Fruit fly (Drosophila melanogaster) whole organism, embryonic: Measurements from ENCODE around the gene Cypl.

Experiments used
- Aef1 ChIP-seq: fragments of 200-800 bp; sonication (Bioruptor generic); IDR thresholded peaks from 3 replicates; pipeline ENCODE4 v1.3.6; 2022; ENCODE audit warnings: missing biosample characterization, missing genetic modification characterization
- BtbVII ChIP-seq: fragments of 200-800 bp; sonication (Bioruptor generic); optimal IDR thresholded peaks from 3 replicates; lab custom pipeline; 2017; ENCODE audit warnings: missing biosample characterization, mild to moderate bottlenecking, missing genetic modification characterization
- CG13123 ChIP-seq: fragments of 200-800 bp; sonication (Bioruptor generic); optimal IDR thresholded peaks from 2 replicates; lab custom pipeline; 2016; ENCODE audit warnings: missing biosample characterization, missing genetic modification characterization
- CG14014 ChIP-seq: fragments of 200-800 bp; sonication (Bioruptor generic); IDR thresholded peaks from 2 replicates; pipeline ENCODE4 v1.3.6; 2022; ENCODE audit warnings: missing biosample characterization, missing genetic modification characterization
- CG15269 ChIP-seq: fragments of 200-800 bp; sonication (Bioruptor generic); optimal IDR thresholded peaks from 2 replicates; lab custom pipeline; 2018; ENCODE audit warnings: missing biosample characterization, mild to moderate bottlenecking, missing genetic modification characterization, moderate library complexity
- CG15601 ChIP-seq: fragments of 200-800 bp; sonication (Bioruptor generic); optimal IDR thresholded peaks from 3 replicates; lab custom pipeline; 2019; ENCODE audit warnings: missing biosample characterization, mild to moderate bottlenecking, missing genetic modification characterization, moderate library complexity
- CG17328 ChIP-seq: fragments of 200-800 bp; sonication (Bioruptor generic); IDR thresholded peaks from 2 replicates; pipeline ENCODE4 v1.3.6; 2022; ENCODE audit warnings: missing biosample characterization, missing genetic modification characterization
- CG1792 ChIP-seq: fragments of 200-800 bp; sonication (Bioruptor generic); optimal IDR thresholded peaks from 2 replicates; lab custom pipeline; 2016; ENCODE audit warnings: missing biosample characterization, missing genetic modification characterization
- CG18599 ChIP-seq: fragments of 200-800 bp; sonication (Bioruptor generic); optimal IDR thresholded peaks from 3 replicates; lab custom pipeline; 2017; ENCODE audit warnings: missing biosample characterization, missing genetic modification characterization, mild to moderate bottlenecking, moderate library complexity, missing genetic modification reagents
- CG18619 ChIP-seq: fragments of 200-800 bp; sonication (Bioruptor generic); optimal IDR thresholded peaks from 3 replicates; lab custom pipeline; 2017; ENCODE audit warnings: missing biosample characterization, mild to moderate bottlenecking, missing genetic modification characterization
- CG2202 ChIP-seq: fragments of 200-800 bp; sonication (Bioruptor generic); optimal IDR thresholded peaks from 2 replicates; lab custom pipeline; 2018; ENCODE audit warnings: missing biosample characterization, mild to moderate bottlenecking, missing genetic modification characterization
- CG30403 ChIP-seq: fragments of 200-800 bp; sonication (Bioruptor generic); optimal IDR thresholded peaks from 3 replicates; lab custom pipeline; 2016; ENCODE audit warnings: missing biosample characterization, missing genetic modification characterization
- CG3281 ChIP-seq: fragments of 200-800 bp; sonication (Bioruptor generic); optimal IDR thresholded peaks from 3 replicates; lab custom pipeline; 2017; ENCODE audit warnings: missing biosample characterization, mild to moderate bottlenecking, missing genetic modification characterization
- CG4854 ChIP-seq: fragments of 200-800 bp; sonication (Bioruptor generic); optimal IDR thresholded peaks from 2 replicates; lab custom pipeline; 2016; ENCODE audit warnings: missing biosample characterization, missing genetic modification characterization, inconsistent platforms
- CG7786 ChIP-seq: fragments of 200-800 bp; sonication (Bioruptor generic); optimal IDR thresholded peaks from 2 replicates; lab custom pipeline; 2016; ENCODE audit warnings: missing biosample characterization, missing genetic modification characterization
- CG8359 ChIP-seq: fragments of 200-800 bp; sonication (Bioruptor generic); optimal IDR thresholded peaks from 2 replicates; lab custom pipeline; 2017; ENCODE audit warnings: missing biosample characterization, mild to moderate bottlenecking, missing genetic modification characterization, borderline replicate concordance
- CG8388 ChIP-seq: fragments of 200-800 bp; sonication (Bioruptor generic); optimal IDR thresholded peaks from 2 replicates; lab custom pipeline; 2019; ENCODE audit warnings: missing biosample characterization, mild to moderate bottlenecking, missing genetic modification characterization, moderate library complexity
- CG8765 ChIP-seq: fragments of 200-800 bp; sonication (Bioruptor generic); IDR thresholded peaks from 2 replicates; pipeline ENCODE4 v1.3.6; 2022; ENCODE audit warnings: missing biosample characterization, missing genetic modification characterization
- D19B ChIP-seq: fragments of 200-800 bp; sonication (Bioruptor generic); optimal IDR thresholded peaks from 2 replicates; lab custom pipeline; 2017; ENCODE audit warnings: missing biosample characterization, mild to moderate bottlenecking, missing genetic modification characterization
- Dp ChIP-seq: fragments of 200-800 bp; sonication (Bioruptor generic); optimal IDR thresholded peaks from 2 replicates; lab custom pipeline; 2018; ENCODE audit warnings: missing biosample characterization, mild to moderate bottlenecking, missing genetic modification characterization, moderate library complexity
- HLH4C ChIP-seq: fragments of 200-800 bp; sonication (Bioruptor generic); IDR thresholded peaks from 3 replicates; pipeline ENCODE4 v1.3.6; 2022; ENCODE audit warnings: missing biosample characterization, missing genetic modification characterization; ENCODE audit not compliant: partially characterized antibody
- HLHmδ ChIP-seq: fragments of 200-800 bp; sonication (Bioruptor generic); optimal IDR thresholded peaks from 2 replicates; lab custom pipeline; 2018; ENCODE audit warnings: missing biosample characterization, mild to moderate bottlenecking, missing genetic modification characterization, moderate library complexity
- Jarid2 ChIP-seq: fragments of 200-800 bp; sonication (Bioruptor generic); optimal IDR thresholded peaks from 3 replicates; lab custom pipeline; 2017; ENCODE audit warnings: mild to moderate bottlenecking, missing biosample characterization, missing genetic modification reagents, missing genetic modification characterization
- MBD-R2 ChIP-seq: fragments of 200-800 bp; sonication (Bioruptor generic); IDR thresholded peaks from 2 replicates; pipeline ENCODE4 v1.3.6; 2022; ENCODE audit warnings: missing biosample characterization, missing genetic modification characterization
- Med ChIP-seq: fragments of 200-800 bp; sonication (Bioruptor generic); peaks from one replicate; lab custom pipeline; 2016; ENCODE audit warnings: missing biosample characterization, missing genetic modification characterization, mild to moderate bottlenecking, inconsistent platforms, moderate library complexity
- Ptx1 ChIP-seq: fragments of 200-800 bp; sonication (Bioruptor generic); IDR thresholded peaks from 2 replicates; pipeline ENCODE4 v1.3.6; 2022; ENCODE audit warnings: missing biosample characterization, missing genetic modification characterization
- Ravus ChIP-seq: fragments of 200-800 bp; sonication (Bioruptor generic); IDR thresholded peaks from 2 replicates; pipeline ENCODE4 v1.3.6; 2022; ENCODE audit warnings: missing biosample characterization, missing genetic modification characterization
- Rx ChIP-seq: fragments of 200-800 bp; sonication (Bioruptor generic); IDR thresholded peaks from 2 replicates; pipeline ENCODE4 v1.3.6; 2022; ENCODE audit warnings: missing biosample characterization, missing genetic modification characterization
- Scr ChIP-seq: fragments of 200-800 bp; sonication (Bioruptor generic); IDR thresholded peaks from 2 replicates; pipeline ENCODE4 v1.3.6; 2022; ENCODE audit warnings: missing biosample characterization, missing genetic modification characterization; ENCODE audit not compliant: partially characterized antibody
- Six4 ChIP-seq: fragments of 200-800 bp; sonication (Bioruptor generic); optimal IDR thresholded peaks from 2 replicates; lab custom pipeline; 2016; ENCODE audit warnings: missing biosample characterization, missing genetic modification characterization
- Sry-δ ChIP-seq: fragments of 200-800 bp; sonication (Bioruptor generic); optimal IDR thresholded peaks from 2 replicates; lab custom pipeline; 2016; ENCODE audit warnings: missing biosample characterization, missing genetic modification characterization
- Stat92E ChIP-seq, 3 experiments: fragments of >200 bp in 2 of 3; fragments of 200-800 bp in 1 of 3; sonication (Bioruptor generic) in 1 of 3; optimal IDR thresholded peaks; 2 replicates each; lab custom pipeline; 2017 to 2019; ENCODE audit warnings: missing biosample characterization in 3 of 3, missing genetic modification characterization in 3 of 3, mild to moderate bottlenecking in 1 of 3, moderate library complexity in 1 of 3
- Taf1 ChIP-seq: fragments of 200-800 bp; sonication (Bioruptor generic); IDR thresholded peaks from 2 replicates; pipeline ENCODE4 v1.3.6; 2022; ENCODE audit warnings: missing biosample characterization, missing genetic modification characterization
- bbx ChIP-seq: fragments of 200-800 bp; sonication (Bioruptor generic); IDR thresholded peaks from 2 replicates; pipeline ENCODE4 v1.3.6; 2022; ENCODE audit warnings: missing biosample characterization, missing genetic modification characterization; ENCODE audit not compliant: partially characterized antibody
- cato ChIP-seq: fragments of 200-800 bp; sonication (Bioruptor generic); optimal IDR thresholded peaks from 2 replicates; lab custom pipeline; 2016; ENCODE audit warnings: missing biosample characterization, missing genetic modification characterization, borderline replicate concordance
- chm ChIP-seq: fragments of 200-800 bp; sonication (Bioruptor generic); IDR thresholded peaks from 2 replicates; pipeline ENCODE4 v1.3.6; 2022; ENCODE audit warnings: missing biosample characterization, missing genetic modification characterization
- croc ChIP-seq: fragments of 200-800 bp; sonication (Bioruptor generic); conservative IDR thresholded peaks from 3 replicates; pipeline ENCODE4 v1.3.6; 2022; ENCODE audit warnings: missing biosample characterization, missing genetic modification characterization
- danr ChIP-seq: fragments of 200-800 bp; sonication (Bioruptor generic); IDR thresholded peaks from 2 replicates; pipeline ENCODE4 v1.3.6; 2022; ENCODE audit warnings: missing biosample characterization, missing genetic modification characterization
- dpn ChIP-seq, 2 experiments: fragments of 200-800 bp; sonication (Bioruptor generic); optimal IDR thresholded peaks; 3 replicates each; lab custom pipeline; 2016; ENCODE audit warnings: missing biosample characterization in 2 of 2, missing genetic modification characterization in 2 of 2
- exex ChIP-seq: fragments of 200-800 bp; sonication (Bioruptor generic); optimal IDR thresholded peaks from 4 replicates; lab custom pipeline; 2018; ENCODE audit warnings: missing biosample characterization, mild to moderate bottlenecking, missing genetic modification characterization, moderate library complexity
- ind ChIP-seq: fragments of 200-800 bp; sonication (Bioruptor generic); optimal IDR thresholded peaks from 3 replicates; lab custom pipeline; 2016; ENCODE audit warnings: missing biosample characterization, missing genetic modification characterization
- inv ChIP-seq: fragments of 200-800 bp; sonication (Bioruptor generic); IDR thresholded peaks from 2 replicates; pipeline ENCODE4 v1.3.6; 2022; ENCODE audit warnings: missing biosample characterization, missing genetic modification characterization; ENCODE audit not compliant: partially characterized antibody
- klu ChIP-seq: fragments of 200-800 bp; sonication (Bioruptor generic); IDR thresholded peaks from 2 replicates; pipeline ENCODE4 v1.3.6; 2022; ENCODE audit warnings: missing biosample characterization, missing genetic modification characterization
- lab ChIP-seq: fragments of 200-800 bp; sonication (Bioruptor generic); optimal IDR thresholded peaks from 3 replicates; lab custom pipeline; 2017; ENCODE audit warnings: missing biosample characterization, missing genetic modification characterization, mild to moderate bottlenecking, moderate library complexity, missing genetic modification reagents
- nerfin-1 ChIP-seq: fragments of 200-800 bp; sonication (Bioruptor generic); optimal IDR thresholded peaks from 3 replicates; lab custom pipeline; 2019; ENCODE audit warnings: missing biosample characterization, mild to moderate bottlenecking, missing genetic modification characterization, moderate library complexity
- sens-2 ChIP-seq: fragments of 200-800 bp; sonication (Bioruptor generic); IDR thresholded peaks from 2 replicates; pipeline ENCODE4 v1.3.6; 2022; ENCODE audit warnings: missing biosample characterization, missing genetic modification characterization
- tup ChIP-seq: fragments of 200-800 bp; sonication (Bioruptor generic); optimal IDR thresholded peaks from 2 replicates; lab custom pipeline; 2016; ENCODE audit warnings: missing biosample characterization, mild to moderate bottlenecking, missing genetic modification characterization, moderate library complexity
- wor ChIP-seq: fragments of 200-800 bp; sonication (Bioruptor generic); IDR thresholded peaks from 2 replicates; pipeline ENCODE4 v1.3.6; 2022; ENCODE audit warnings: missing biosample characterization, missing genetic modification characterization
- zf30C ChIP-seq: fragments of 200-800 bp; sonication (Bioruptor generic); optimal IDR thresholded peaks from 3 replicates; lab custom pipeline; 2018; ENCODE audit warnings: missing biosample characterization, mild to moderate bottlenecking, missing genetic modification characterization

The Cypl gene

dm6 chr3L:516948-517599 is 25.7 kb downstream of the Cypl start (continued):
- TF ChIP-seq HLHmδ (GFP tag; lab: Kevin White, UChicago) (no peak), CG18619 (GFP tag; lab: Kevin White, UChicago) (no peak), CG17328 (GFP tag; lab: Robert Waterston, UW) (peak; percentile 56; the same call in 1 of the 2 replicates), zf30C (GFP tag; lab: Kevin White, UChicago) (no peak), CG8765 (GFP tag; lab: Robert Waterston, UW) (no peak), Jarid2 (GFP tag; lab: Kevin White, UChicago) (no peak), CG7786 (GFP tag; lab: Kevin White, UChicago) (no peak), CG18599 (GFP tag; lab: Kevin White, UChicago) (no peak), CG3281 (GFP tag; lab: Kevin White, UChicago) (no peak), Six4 (GFP tag; lab: Kevin White, UChicago) (no peak), inv (GFP tag; lab: Robert Waterston, UW) (no peak), CG13123 (GFP tag; lab: Kevin White, UChicago) (no peak), CG14014 (GFP tag; lab: Robert Waterston, UW) (peak; percentile 31; the same call in 1 of the 2 replicates), CG15269 (no peak), sens-2 (GFP tag; lab: Robert Waterston, UW) (no peak), Ravus (GFP tag; lab: Robert Waterston, UW) (no peak), CG8388 (peak; percentile 31), CG2202 (tag; lab: Kevin White, UChicago) (no peak), lab (GFP tag; lab: Kevin White, UChicago) (no peak), tup (no peak), danr (GFP tag; lab: Robert Waterston, UW) (no peak), D19B (GFP tag; lab: Kevin White, UChicago) (no peak), chm (no peak), CG8359 (GFP tag; lab: Kevin White, UChicago) (no peak), wor (peak; percentile 66; the same call in 1 of the 2 replicates), CG15601 (tag; lab: Kevin White, UChicago) (peak; percentile 20), CG30403 (GFP tag; lab: Kevin White, UChicago) (peak; percentile 5), Stat92E (GFP tag; optimal IDR thresholded peaks at IDR 0.05; lab: Kevin White, UChicago) (no peak), Taf1 (GFP tag; lab: Robert Waterston, UW) (no peak), HLH4C (GFP tag; lab: Robert Waterston, UW) (no peak), Sry-δ (GFP tag; lab: Kevin White, UChicago) (no peak), Rx (GFP tag; lab: Robert Waterston, UW) (peak; percentile 29; the same call in 1 of the 2 replicates), dpn (GFP tag; optimal IDR thresholded peaks at IDR 0.05; lab: Kevin White, UChicago) (peak in 1 of 2 experiments; percentile 0), exex (tag; lab: Kevin White, UChicago) (no peak), Scr (GFP tag; lab: Robert Waterston, UW) (no peak), Ptx1 (GFP tag; lab: Robert Waterston, UW) (peak; percentile 59), Dp (GFP tag; lab: Kevin White, UChicago) (no peak), BtbVII (GFP tag; lab: Kevin White, UChicago) (no peak), ind (GFP tag; lab: Kevin White, UChicago) (no peak), nerfin-1 (tag; lab: Kevin White, UChicago) (peak; percentile 3), croc (GFP tag; lab: Robert Waterston, UW) (peak; percentile 62), Aef1 (GFP tag; lab: Robert Waterston, UW) (no peak), CG1792 (GFP tag; lab: Kevin White, UChicago) (no peak), MBD-R2 (GFP tag; lab: Robert Waterston, UW) (no peak), Med (GFP tag; lab: Kevin White, UChicago) (no peak), bbx (GFP tag; lab: Robert Waterston, UW) (no peak), klu (GFP tag; lab: Robert Waterston, UW) (no peak), CG4854 (GFP tag; lab: Kevin White, UChicago) (no peak), cato (GFP tag; lab: Kevin White, UChicago) (no peak)
